Fruit fly (Drosophila melanogaster): ENCODE data around the gene Sgs7.
A peak's percentile ranks its signal among the peaks of the same experiment; 100 is the strongest.
"Not testable (repeated sequence)": the region's sequence is repeated elsewhere in the genome, so short reads cannot be mapped to it uniquely, and the experiment has no call there.

Sgs7 gene

DNA sequence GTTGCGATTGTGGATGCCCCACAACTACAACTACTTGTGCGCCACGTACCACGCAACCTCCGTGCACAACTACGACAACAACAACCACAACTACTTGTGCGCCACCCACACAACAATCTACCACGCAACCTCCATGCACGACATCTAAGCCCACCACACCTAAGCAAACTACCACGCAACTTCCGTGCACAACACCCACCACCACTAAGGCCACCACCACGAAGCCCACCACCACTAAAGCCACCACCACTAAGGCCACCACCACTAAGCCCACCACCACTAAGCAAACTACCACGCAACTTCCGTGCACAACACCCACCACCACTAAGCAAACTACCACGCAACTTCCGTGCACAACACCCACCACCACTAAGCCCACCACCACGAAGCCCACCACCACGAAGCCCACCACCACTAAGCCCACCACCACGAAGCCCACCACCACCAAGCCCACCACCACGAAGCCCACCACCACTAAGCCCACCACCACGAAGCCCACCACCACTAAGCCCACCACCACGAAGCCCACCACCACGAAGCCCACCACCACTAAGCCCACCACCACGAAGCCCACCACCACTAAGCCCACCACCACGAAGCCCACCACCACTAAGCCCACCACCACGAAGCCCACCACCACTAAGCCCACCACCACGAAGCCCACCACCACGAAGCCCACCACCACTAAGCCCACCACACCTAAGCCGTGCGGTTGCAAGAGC lies 2.9 kb downstream of the Sgs7 start (continued):
- TF ChIP-seq CG31441 (GFP tag; IDR thresholded peaks at IDR 0.05) (peak; percentile 34; the same call in 1 of the 2 replicates), Nf-YA (GFP tag; IDR thresholded peaks at IDR 0.05) (peak; percentile 16; the same call in 1 of the 2 replicates), CG7987 (GFP tag; optimal IDR thresholded peaks at IDR 0.05) (peak; percentile 3), CG1603 (tag; optimal IDR thresholded peaks at IDR 0.05) (peak; percentile 5), nerfin-1 (tag; optimal IDR thresholded peaks at IDR 0.05) (peak; percentile 58), CG11504 (tag; optimal IDR thresholded peaks at IDR 0.05) (peak; percentile 26), CG4707 (GFP tag; optimal IDR thresholded peaks at IDR 0.05) (peak; percentile 22), Med (GFP tag) (peak; percentile 58), CG13296 (GFP tag; optimal IDR thresholded peaks at IDR 0.05) (peak; percentile 3), CG13424 (tag; optimal IDR thresholded peaks at IDR 0.05) (peak; percentile 39), CG8924 (tag; optimal IDR thresholded peaks at IDR 0.05) (peak; percentile 17), ase (GFP tag; IDR thresholded peaks at IDR 0.05) (peak; percentile 41; the same call in 1 of the 3 replicates), CG2202 (tag; optimal IDR thresholded peaks at IDR 0.05) (peak; percentile 4), CG4360 (GFP tag; IDR thresholded peaks at IDR 0.05) (0 out of 2 replicates have a peak, but pooled peaks have one; percentile 26), lov (GFP tag; IDR thresholded peaks at IDR 0.05) (0 out of 3 replicates have a peak, but pooled peaks have one; percentile 18), CG4328 (GFP tag; optimal IDR thresholded peaks at IDR 0.05) (peak; percentile 53), pan (GFP tag; optimal IDR thresholded peaks at IDR 0.05 in 1 of 2, IDR thresholded peaks at IDR 0.05 in 1 of 2) (peak in 1 of 2 experiments; percentile 16), z (GFP tag; IDR thresholded peaks at IDR 0.05) (0 out of 3 replicates have a peak, but pooled peaks have one; percentile 43), kni (GFP tag; optimal IDR thresholded peaks at IDR 0.05) (peak; percentile 88), gce (GFP tag; IDR thresholded peaks at IDR 0.05) (peak; percentile 52; the same call in 2 of the 3 replicates), CG14050 (GFP tag; IDR thresholded peaks at IDR 0.05) (peak; percentile 15; the same call in 1 of the 3 replicates), tap (tag; optimal IDR thresholded peaks at IDR 0.05) (peak; percentile 6), CG2712 (tag; optimal IDR thresholded peaks at IDR 0.05) (peak; percentile 21), Sox100B (GFP tag; optimal IDR thresholded peaks at IDR 0.05) (peak; percentile 29), CG6254 (GFP tag; optimal IDR thresholded peaks at IDR 0.05) (peak; percentile 20), CG8478 (optimal IDR thresholded peaks at IDR 0.05) (peak; percentile 18), Fer1 (GFP tag; optimal IDR thresholded peaks at IDR 0.05) (peak; percentile 6), wek (GFP tag; optimal IDR thresholded peaks at IDR 0.05) (peak; percentile 14), CG10267 (tag; optimal IDR thresholded peaks at IDR 0.05) (peak; percentile 19), ATbp (GFP tag; optimal IDR thresholded peaks at IDR 0.05) (peak; percentile 11), CG34376 (GFP tag; optimal IDR thresholded peaks at IDR 0.05) (peak; percentile 34), Awh (GFP tag; IDR thresholded peaks at IDR 0.05) (0 out of 2 replicates have a peak, but pooled peaks have one; percentile 40), CG17361 (GFP tag; IDR thresholded peaks at IDR 0.05) (0 out of 3 replicates have a peak, but pooled peaks have one; percentile 17), HLHmδ (GFP tag; optimal IDR thresholded peaks at IDR 0.05) (peak; percentile 68), CG6854 (GFP tag; optimal IDR thresholded peaks at IDR 0.05) (peak; percentile 49), stc (GFP tag; IDR thresholded peaks at IDR 0.05) (0 out of 2 replicates have a peak, but pooled peaks have one; percentile 20), seq (GFP tag; IDR thresholded peaks at IDR 0.05) (peak; percentile 80; the same call in 1 of the 2 replicates), CG14710 (tag; optimal IDR thresholded peaks at IDR 0.05) (peak; percentile 46), CG10979 (tag; optimal IDR thresholded peaks at IDR 0.05) (peak; percentile 37), CG18262 (tag; optimal IDR thresholded peaks at IDR 0.05) (peak; percentile 26), ci (GFP tag; IDR thresholded peaks at IDR 0.05) (peak; percentile 71), Hr51 (GFP tag; optimal IDR thresholded peaks at IDR 0.05) (peak in 1 of 2 experiments; percentile 2), CG11695 (GFP tag; IDR thresholded peaks at IDR 0.05) (0 out of 3 replicates have a peak, but pooled peaks have one; percentile 19), CTCF (GFP tag; optimal IDR thresholded peaks at IDR 0.05) (peak; percentile 63), sr (GFP tag; IDR thresholded peaks at IDR 0.05) (0 out of 3 replicates have a peak, but pooled peaks have one; percentile 16)
- not testable (repeated sequence) for TF ChIP-seq lov, pan (optimal IDR thresholded peaks at IDR 0.05)
